Worm (Caenorhabditis elegans) whole organism, late embryonic: Measurements from ENCODE around the gene K02E7.10.

Experiments
- C08G9.2 ChIP-seq: sonication (generic microtip); optimal IDR thresholded peaks from 2 replicates; lab custom pipeline; 2016; ENCODE audit warnings: mild to moderate bottlenecking, missing genetic modification characterization, moderate library complexity, missing compliant biosample characterization
- C38D4.7 ChIP-seq: fragments of 200-800 bp; sonication (Bioruptor generic); optimal IDR thresholded peaks from 2 replicates; lab custom pipeline; 2018; ENCODE audit warnings: mild to moderate bottlenecking, missing genetic modification characterization, moderate library complexity, missing compliant biosample characterization
- T23F11.4 ChIP-seq: fragments of 200-800 bp; sonication (Bioruptor generic); optimal IDR thresholded peaks from 2 replicates; lab custom pipeline; 2018; ENCODE audit warnings: mild to moderate bottlenecking, missing genetic modification characterization, missing compliant biosample characterization
- ama-1 ChIP-seq: fragments of 150-350 bp; optimal IDR thresholded peaks from 2 replicates; lab custom pipeline; 2014
- ceh-19 ChIP-seq: fragments of 200-800 bp; sonication (Bioruptor generic); optimal IDR thresholded peaks from 2 replicates; lab custom pipeline; 2018; ENCODE audit warnings: mild to moderate bottlenecking, missing genetic modification characterization, missing compliant biosample characterization
- ceh-22 ChIP-seq: sonication (generic microtip); optimal IDR thresholded peaks from 2 replicates; lab custom pipeline; 2017; ENCODE audit warnings: missing biosample characterization, missing genetic modification characterization
- ceh-31 ChIP-seq: sonication (generic microtip); optimal IDR thresholded peaks from 2 replicates; lab custom pipeline; 2016; ENCODE audit warnings: missing genetic modification characterization, missing compliant biosample characterization
- ceh-34 ChIP-seq: sonication (generic microtip); optimal IDR thresholded peaks from 2 replicates; lab custom pipeline; 2016; ENCODE audit warnings: mild to moderate bottlenecking, missing genetic modification characterization, missing compliant biosample characterization
- che-1 ChIP-seq: sonication (generic microtip); optimal IDR thresholded peaks from 2 replicates; lab custom pipeline; 2016; ENCODE audit warnings: mild to moderate bottlenecking, missing genetic modification characterization, missing compliant biosample characterization
- dmd-4 ChIP-seq: sonication (generic microtip); optimal IDR thresholded peaks from 2 replicates; lab custom pipeline; 2016; ENCODE audit warnings: borderline replicate concordance, missing genetic modification characterization, missing compliant biosample characterization
- elt-2 ChIP-seq: sonication (generic microtip); optimal IDR thresholded peaks from 2 replicates; lab custom pipeline; 2016; ENCODE audit warnings: missing genetic modification reagents, missing genetic modification characterization, missing compliant biosample characterization
- elt-4 ChIP-seq: sonication (generic microtip); optimal IDR thresholded peaks from 2 replicates; lab custom pipeline; 2016; ENCODE audit warnings: missing genetic modification characterization, missing compliant biosample characterization
- ets-4 ChIP-seq: sonication (generic microtip); optimal IDR thresholded peaks from 2 replicates; lab custom pipeline; 2016; ENCODE audit warnings: missing genetic modification characterization, missing compliant biosample characterization
- fkh-10 ChIP-seq: fragments of 150-350 bp; optimal IDR thresholded peaks from 2 replicates; lab custom pipeline; 2014; ENCODE audit warnings: missing biosample characterization, missing genetic modification reagents, missing genetic modification characterization
- fkh-6 ChIP-seq: sonication (generic microtip); optimal IDR thresholded peaks from 2 replicates; lab custom pipeline; 2016; ENCODE audit warnings: missing genetic modification characterization, missing compliant biosample characterization
- hlh-15 ChIP-seq: sonication (generic microtip); optimal IDR thresholded peaks from 2 replicates; lab custom pipeline; 2016; ENCODE audit warnings: missing genetic modification characterization, missing compliant biosample characterization
- hlh-30 ChIP-seq: sonication (generic microtip); optimal IDR thresholded peaks from 2 replicates; lab custom pipeline; 2017; ENCODE audit warnings: antibody characterized with exemption, missing genetic modification characterization, missing compliant biosample characterization; ENCODE audit not compliant: insufficient read depth
- lim-6 ChIP-seq: sonication (generic microtip); optimal IDR thresholded peaks from 2 replicates; lab custom pipeline; 2016; ENCODE audit warnings: missing genetic modification characterization, missing compliant biosample characterization
- madf-2 ChIP-seq: sonication (generic microtip); optimal IDR thresholded peaks from 2 replicates; lab custom pipeline; 2017; ENCODE audit warnings: missing genetic modification characterization, missing compliant biosample characterization
- mec-3 ChIP-seq: sonication (generic microtip); optimal IDR thresholded peaks from 2 replicates; lab custom pipeline; 2016; ENCODE audit warnings: borderline replicate concordance, missing genetic modification characterization, missing compliant biosample characterization
- nhr-232 ChIP-seq: sonication (generic microtip); optimal IDR thresholded peaks from 2 replicates; lab custom pipeline; 2016; ENCODE audit warnings: missing genetic modification characterization, missing compliant biosample characterization
- npax-4 ChIP-seq: sonication (generic microtip); optimal IDR thresholded peaks from 2 replicates; lab custom pipeline; 2016; ENCODE audit warnings: missing genetic modification characterization, missing compliant biosample characterization
- pag-3 ChIP-seq: sonication (generic microtip); optimal IDR thresholded peaks from 2 replicates; lab custom pipeline; 2016; ENCODE audit warnings: missing compliant biosample characterization, missing genetic modification characterization, borderline replicate concordance
- pat-9 ChIP-seq: fragments of 200-800 bp; sonication (Bioruptor generic); optimal IDR thresholded peaks from 2 replicates; lab custom pipeline; 2018; ENCODE audit warnings: mild to moderate bottlenecking, missing genetic modification characterization, moderate library complexity, missing compliant biosample characterization
- pha-4 ChIP-seq: fragments of 150-350 bp; optimal IDR thresholded peaks from 2 replicates; lab custom pipeline; 2018; ENCODE audit warnings: missing biosample characterization, missing genetic modification reagents, missing genetic modification characterization
- ref-2 ChIP-seq: sonication (generic microtip); optimal IDR thresholded peaks from 2 replicates; lab custom pipeline; 2016; ENCODE audit warnings: missing genetic modification characterization, missing compliant biosample characterization
- rnt-1 ChIP-seq: sonication (generic microtip); optimal IDR thresholded peaks from 2 replicates; lab custom pipeline; 2016; ENCODE audit warnings: missing genetic modification characterization, missing compliant biosample characterization
- sdc-2 ChIP-seq: sonication (generic microtip); optimal IDR thresholded peaks from 2 replicates; lab custom pipeline; 2016; ENCODE audit warnings: missing genotype, missing genetic modification characterization, missing compliant biosample characterization
- sox-2 ChIP-seq: fragments of 200-800 bp; sonication (Bioruptor generic); IDR thresholded peaks from 2 replicates; pipeline ENCODE4 v1.3.6; 2022; ENCODE audit warnings: missing genetic modification reagents, missing genetic modification characterization, missing compliant biosample characterization
- tbx-2 ChIP-seq: sonication (generic microtip); optimal IDR thresholded peaks from 2 replicates; lab custom pipeline; 2016; ENCODE audit warnings: missing genetic modification characterization, missing compliant biosample characterization
- tbx-7 ChIP-seq: sonication (generic microtip); optimal IDR thresholded peaks from 2 replicates; lab custom pipeline; 2016; ENCODE audit warnings: missing genotype, missing genetic modification characterization, missing compliant biosample characterization
- unc-3 ChIP-seq, 2 experiments: fragments of 200-800 bp in 1 of 2; sonication (Bioruptor generic) in 1 of 2; sonication (generic microtip) in 1 of 2; conservative IDR thresholded peaks in 1 of 2; optimal IDR thresholded peaks in 1 of 2; 2 replicates each; pipeline versions ENCODE4 v1.3.6 to Lab custom; 2016 to 2022; ENCODE audit warnings: missing compliant biosample characterization in 2 of 2, missing genetic modification characterization in 2 of 2, missing genetic modification reagents in 1 of 2
- unc-55 ChIP-seq: sonication (generic microtip); optimal IDR thresholded peaks from 2 replicates; lab custom pipeline; 2017; ENCODE audit warnings: missing biosample characterization, missing genetic modification reagents, missing genetic modification characterization
- zip-5 ChIP-seq: sonication (generic microtip); optimal IDR thresholded peaks from 2 replicates; lab custom pipeline; 2016; ENCODE audit warnings: missing genetic modification characterization, missing compliant biosample characterization
- ztf-16 ChIP-seq: sonication (generic microtip); optimal IDR thresholded peaks from 2 replicates; lab custom pipeline; 2017; ENCODE audit warnings: missing genetic modification characterization, missing compliant biosample characterization

Gene K02E7.10

DNA sequence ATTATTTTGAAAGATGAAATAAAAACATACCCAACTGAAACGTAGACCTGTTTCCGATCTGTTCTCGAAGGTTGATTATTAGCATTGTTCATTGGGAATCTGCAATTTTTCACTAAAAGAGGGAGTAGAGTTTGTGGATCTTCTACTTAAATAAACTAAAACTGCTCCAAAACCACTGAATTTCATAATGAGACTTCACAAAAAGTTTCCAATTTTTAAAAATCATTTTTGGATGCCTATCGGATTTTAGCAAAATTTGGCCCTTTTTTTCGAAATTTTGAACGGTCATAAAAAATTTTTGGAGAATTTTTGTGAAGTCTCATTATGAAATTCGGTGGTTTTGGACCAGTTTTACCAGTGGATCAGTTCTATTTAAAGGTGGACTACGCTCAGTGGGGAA lies at the start of gene K02E7.10:
K02E7.10 (minus strand) TSS at position 101 of the 400 bp plus-strand sequence.
- TF ChIP-seq ets-4 (no peak), elt-4 (tag; lab: Kevin White, UChicago) (no peak), nhr-232 (no peak)

DNA sequence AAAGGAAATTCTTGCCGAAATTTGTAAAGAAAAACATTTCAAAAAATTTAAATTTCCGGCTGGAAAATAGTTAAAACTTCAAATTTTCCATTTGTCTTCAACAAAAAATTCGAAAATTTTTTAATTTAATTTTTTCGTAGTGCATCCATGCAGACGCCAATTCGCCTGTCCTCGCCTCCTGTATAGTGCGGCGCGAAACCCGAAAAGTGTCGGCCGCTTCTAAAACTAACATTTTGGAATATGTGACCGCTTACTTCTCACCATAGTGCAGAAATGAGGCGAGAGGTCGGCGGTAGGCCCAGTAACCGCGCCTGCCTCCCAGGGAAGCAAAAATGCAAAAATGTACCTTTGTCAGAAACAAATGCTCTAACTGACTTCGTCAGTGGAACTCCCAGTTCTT lies 49.7 kb upstream of the K02E7.10 start:
- TF ChIP-seq madf-2 (tag; lab: Kevin White, UChicago) (no peak), unc-3 (GFP tag; conservative IDR thresholded peaks at IDR 0.05; lab: Robert Waterston, UW) (no peak), unc-3 (tag; optimal IDR thresholded peaks at IDR 0.05; lab: Kevin White, UChicago) (no peak), lim-6 (tag; lab: Kevin White, UChicago) (no peak), hlh-15 (no peak), mec-3 (tag; lab: Kevin White, UChicago) (no peak), elt-2 (tag; lab: Kevin White, UChicago) (no peak), pat-9 (tag; lab: Kevin White, UChicago) (no peak), hlh-30 (no peak), ref-2 (tag; lab: Kevin White, UChicago) (no peak), ceh-34 (no peak), ztf-16 (no peak), C08G9.2 (no peak)

DNA sequence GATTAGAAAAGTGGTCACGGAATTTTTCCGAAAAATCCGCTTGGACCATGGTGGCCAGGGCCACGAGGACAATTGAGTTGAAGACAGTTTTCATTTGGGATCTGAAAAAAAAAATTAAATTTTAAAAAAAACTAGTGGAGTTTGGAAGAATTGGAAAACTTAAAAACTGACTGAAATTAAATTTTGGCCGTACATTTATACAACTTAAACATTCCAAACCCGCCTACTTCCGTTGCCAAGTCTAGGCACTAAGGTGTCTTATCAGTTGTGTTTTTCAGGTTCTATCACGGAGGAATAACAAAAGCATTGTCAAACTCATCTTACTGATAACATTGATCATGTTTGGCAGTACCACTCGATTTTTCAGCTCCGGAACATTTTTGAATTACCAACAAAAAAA lies 47.3 kb upstream of the K02E7.10 start, which contains the start of gene lips-12:
lips-12 (minus strand) TSS at position 101 of the 400 bp plus-strand sequence.
- no peak for TF ChIP-seq che-1 (tag; lab: Kevin White, UChicago)
- no peak for TF ChIP-seq dmd-4 (tag; lab: Kevin White, UChicago)

DNA sequence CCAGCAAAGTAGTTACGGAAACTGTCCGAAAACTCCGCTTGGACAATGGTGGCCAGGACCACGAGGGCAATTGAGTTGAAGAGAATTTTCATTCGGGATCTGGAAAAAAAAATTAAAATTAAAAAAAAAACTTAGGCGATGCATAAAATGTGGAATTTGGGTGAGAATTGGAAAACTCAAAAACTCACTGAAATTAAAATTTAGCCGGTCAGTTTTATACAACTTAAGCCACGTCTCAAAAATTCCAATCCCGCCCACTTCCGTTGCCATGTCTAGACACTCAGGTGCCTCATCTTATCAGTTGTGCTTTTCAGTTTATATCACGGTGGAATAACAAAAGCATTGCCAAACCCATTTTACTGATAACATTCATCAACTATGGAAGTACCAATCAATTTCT lies 44.1 kb upstream of the K02E7.10 start, which contains the start of gene lips-11:
lips-11 (minus strand) TSS at position 101 of the 400 bp plus-strand sequence.
- TF ChIP-seq pag-3 (tag; lab: Kevin White, UChicago): no peak
- TF ChIP-seq ceh-31 (tag; lab: Kevin White, UChicago): no peak
- TF ChIP-seq ref-2 (tag; lab: Kevin White, UChicago): no peak
- no peak for TF ChIP-seq unc-55 (GFP tag; lab: Kevin White, UChicago)
- TF ChIP-seq fkh-10: no peak
- TF ChIP-seq hlh-15: no peak
- no peak for TF ChIP-seq rnt-1 (tag; lab: Kevin White, UChicago)
- TF ChIP-seq tbx-2 (tag; lab: Kevin White, UChicago): no peak
- TF ChIP-seq zip-5 (tag; lab: Kevin White, UChicago): no peak
- TF ChIP-seq sdc-2 (tag; lab: Kevin White, UChicago): no peak
- TF ChIP-seq ceh-22 (tag; lab: Kevin White, UChicago): no peak
- TF ChIP-seq fkh-6: no peak
- no peak for TF ChIP-seq ama-1 (lab: Kevin White, UChicago)
- TF ChIP-seq tbx-7 (tag; lab: Kevin White, UChicago): no peak
- TF ChIP-seq pha-4 (tag; lab: Kevin White, UChicago): no peak

DNA sequence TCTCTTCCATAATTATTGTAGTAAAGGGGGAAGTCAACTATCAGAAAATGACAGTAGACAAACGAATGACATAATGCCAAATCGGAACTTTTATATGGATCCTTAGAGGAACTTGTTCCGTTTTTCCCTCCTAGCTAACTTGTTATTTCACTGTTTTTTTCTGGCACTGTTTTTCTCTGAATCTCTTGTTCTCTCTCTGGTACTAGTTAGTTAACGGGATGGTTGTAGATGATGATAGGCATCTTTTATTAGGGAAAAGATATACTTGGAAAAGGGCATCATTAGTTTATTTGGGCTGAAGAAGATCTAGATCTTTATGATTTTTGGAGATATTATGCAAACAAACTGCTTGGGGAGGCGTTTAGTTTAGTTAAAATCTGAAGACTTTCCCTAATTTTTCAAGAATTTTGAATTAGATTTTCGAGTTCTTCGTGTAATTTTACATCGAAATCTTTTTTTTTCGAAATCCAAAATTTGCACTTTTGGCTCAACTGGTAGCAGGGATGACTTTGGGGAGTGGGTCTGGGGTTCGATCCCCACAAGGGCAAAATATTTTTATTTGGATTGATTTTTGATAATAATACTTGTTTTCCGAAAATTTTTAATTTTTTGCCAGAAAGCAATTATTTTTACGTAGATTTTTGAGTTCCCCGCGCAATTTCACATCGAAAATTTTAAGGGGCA lies 40.2 kb upstream of the K02E7.10 start, which contains the start of gene col-40:
col-40 (minus strand) TSS at position 51 of the 684 bp plus-strand sequence.
- no peak for TF ChIP-seq npax-4
- TF ChIP-seq T23F11.4 (GFP tag; lab: Kevin White, UChicago): no peak
- no peak for TF ChIP-seq ceh-19 (GFP tag; lab: Kevin White, UChicago)
- no peak for TF ChIP-seq sox-2
- no peak for TF ChIP-seq C38D4.7
- no peak for TF ChIP-seq ztf-16
